Worm (Caenorhabditis elegans) whole organism, late embryonic: ENCODE measurements around the gene ugt-6.

Experiments
- ceh-2 ChIP-seq: sonication (generic microtip); optimal IDR thresholded peaks from 2 replicates; lab custom pipeline; 2016; ENCODE audit warnings: missing genotype, missing genetic modification characterization, missing compliant biosample characterization
- ceh-34 ChIP-seq: sonication (generic microtip); optimal IDR thresholded peaks from 2 replicates; lab custom pipeline; 2016; ENCODE audit warnings: mild to moderate bottlenecking, missing genetic modification characterization, missing compliant biosample characterization
- ets-4 ChIP-seq: sonication (generic microtip); optimal IDR thresholded peaks from 2 replicates; lab custom pipeline; 2016; ENCODE audit warnings: missing genetic modification characterization, missing compliant biosample characterization
- mec-3 ChIP-seq: sonication (generic microtip); optimal IDR thresholded peaks from 2 replicates; lab custom pipeline; 2016; ENCODE audit warnings: borderline replicate concordance, missing genetic modification characterization, missing compliant biosample characterization
- nhr-11 ChIP-seq: fragments of 150-350 bp; optimal IDR thresholded peaks from 2 replicates; lab custom pipeline; 2014; ENCODE audit warnings: missing biosample characterization, missing genetic modification characterization
- pha-4 ChIP-seq: fragments of 150-350 bp; optimal IDR thresholded peaks from 2 replicates; lab custom pipeline; 2018; ENCODE audit warnings: missing biosample characterization, missing genetic modification reagents, missing genetic modification characterization
- pros-1 ChIP-seq: fragments of 150-350 bp; optimal IDR thresholded peaks from 2 replicates; lab custom pipeline; 2014; ENCODE audit warnings: missing biosample characterization, missing genetic modification reagents, missing genetic modification characterization
- ref-2 ChIP-seq: sonication (generic microtip); optimal IDR thresholded peaks from 2 replicates; lab custom pipeline; 2016; ENCODE audit warnings: missing genetic modification characterization, missing compliant biosample characterization
- rnt-1 ChIP-seq: sonication (generic microtip); optimal IDR thresholded peaks from 2 replicates; lab custom pipeline; 2016; ENCODE audit warnings: missing genetic modification characterization, missing compliant biosample characterization

DNA sequence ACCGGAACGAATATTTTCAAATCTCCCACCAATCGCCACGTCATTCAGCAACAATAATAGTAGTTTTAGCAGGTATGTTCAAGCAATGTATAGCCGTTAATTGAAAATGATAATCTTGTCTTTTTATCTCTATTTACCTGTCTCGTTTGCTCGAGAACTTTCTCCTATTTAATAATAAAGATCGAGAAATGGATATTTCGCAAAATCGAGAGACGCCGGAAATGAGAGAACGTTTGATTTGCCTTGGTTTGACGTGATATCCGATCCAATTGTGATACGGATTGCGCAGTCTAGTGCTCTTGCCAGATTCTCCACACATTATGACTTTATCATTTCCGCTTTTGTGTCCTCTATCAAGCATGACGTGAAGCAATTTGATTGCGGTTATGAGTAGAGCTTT lies 24.2 kb downstream of the ugt-6 start:
- TF ChIP-seq ceh-34 (tag; lab: Kevin White, UChicago) = no peak
- TF ChIP-seq rnt-1 (tag; lab: Kevin White, UChicago) = no peak
- TF ChIP-seq ref-2 (tag; lab: Kevin White, UChicago) = no peak
- TF ChIP-seq nhr-11 (tag; lab: Kevin White, UChicago) = no peak
- TF ChIP-seq pha-4 (tag; lab: Kevin White, UChicago) = no peak
- no peak for TF ChIP-seq ceh-2
- no peak for TF ChIP-seq ets-4
- no peak for TF ChIP-seq mec-3 (tag; lab: Kevin White, UChicago)
- no peak for TF ChIP-seq pros-1 (tag; lab: Kevin White, UChicago)
